Worm (Caenorhabditis elegans): ENCODE measurements around the gene C14B9.2.

The C14B9.2 gene

DNA sequence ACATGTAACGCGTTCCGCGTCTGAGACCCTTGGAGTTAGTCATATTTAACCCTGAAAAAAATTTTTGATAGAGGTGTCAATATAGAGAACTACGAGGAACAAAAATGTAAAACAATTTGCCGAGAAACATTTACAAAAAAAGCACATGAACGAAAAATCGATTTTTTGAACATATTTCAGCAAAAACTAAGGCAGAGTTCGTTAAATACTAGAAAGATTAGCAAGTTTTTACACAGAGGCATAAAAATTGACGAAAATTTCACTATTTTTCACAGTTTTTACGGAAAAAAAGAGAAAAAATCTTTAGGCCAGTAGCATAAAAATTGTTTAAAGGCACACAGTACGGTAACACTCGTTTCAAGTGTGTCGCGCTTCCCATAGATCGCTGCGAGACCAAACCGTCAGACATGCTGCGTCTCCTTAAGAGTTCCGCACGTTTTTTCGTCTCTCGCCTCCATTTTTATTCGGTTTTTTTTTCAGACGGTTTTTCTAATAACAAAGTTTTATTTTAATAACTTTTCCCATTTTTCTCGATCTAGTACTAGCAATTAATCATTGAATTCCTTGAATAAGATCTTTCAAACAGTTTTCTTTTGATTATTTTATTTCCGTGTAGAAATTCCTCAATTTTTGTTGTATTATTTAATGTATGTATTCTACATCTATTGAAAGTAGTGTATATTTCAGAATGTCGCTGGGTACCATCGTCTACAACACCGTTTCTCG, 3.1 kb upstream of the C14B9.2 start, which contains the start of the genes rpl-21 and C14B9.10:
TSS of gene rpl-21 (minus strand) at position 51 of the 726 bp plus-strand sequence.
TSS of gene C14B9.10 (plus strand) at position 676 of the 726 bp plus-strand sequence.
- TF ChIP-seq ceh-62 (tag; optimal IDR thresholded peaks at IDR 0.05) (no peak), lin-39 (tag; optimal IDR thresholded peaks at IDR 0.05) (no peak), nhr-6 (tag; optimal IDR thresholded peaks at IDR 0.05) (peak; percentile 77), daf-12 (tag; optimal IDR thresholded peaks at IDR 0.05) (no peak), dve-1 (tag; optimal IDR thresholded peaks at IDR 0.05; ENCODE audit: insufficient read depth) (peak; percentile 78), nhr-11 (tag; optimal IDR thresholded peaks at IDR 0.05) (peak; percentile 67), nhr-10 (tag; optimal IDR thresholded peaks at IDR 0.05) (no peak), ceh-28 (tag; optimal IDR thresholded peaks at IDR 0.05) (no peak), nhr-111 (GFP tag; optimal IDR thresholded peaks at IDR 0.05) (no peak), nhr-76 (tag; optimal IDR thresholded peaks at IDR 0.05) (no peak), nhr-77 (tag; optimal IDR thresholded peaks at IDR 0.05) (peak; percentile 38), R02D3.7 (tag; optimal IDR thresholded peaks at IDR 0.05) (no peak), ceh-44 (GFP tag; IDR thresholded peaks at IDR 0.05) (no peak), nhr-48 (tag; optimal IDR thresholded peaks at IDR 0.05) (peak; percentile 36), Y5F2A.4 (GFP tag; optimal IDR thresholded peaks at IDR 0.05) (no peak), unc-130 (GFP tag; optimal IDR thresholded peaks at IDR 0.05) (peak; percentile 84), fkh-10 (GFP tag; optimal IDR thresholded peaks at IDR 0.05) (no peak), jun-1 (tag; optimal IDR thresholded peaks at IDR 0.05) (no peak), zag-1 (tag; optimal IDR thresholded peaks at IDR 0.05) (peak; percentile 3), mes-2 (tag; optimal IDR thresholded peaks at IDR 0.05; ENCODE audit: poor library complexity, severe bottlenecking) (peak; percentile 91), zfp-3 (GFP tag; conservative IDR thresholded peaks at IDR 0.05) (no peak), dmd-6 (GFP tag; IDR thresholded peaks at IDR 0.05) (peak; percentile 37; the same call in 1 of the 2 replicates), hlh-11 (tag; optimal IDR thresholded peaks at IDR 0.05) (peak; percentile 70), skn-1 (tag; optimal IDR thresholded peaks at IDR 0.05) (no peak), nhr-237 (tag; optimal IDR thresholded peaks at IDR 0.05) (no peak), lin-38 (GFP tag; IDR thresholded peaks at IDR 0.05) (peak; percentile 75), lsy-2 (tag; optimal IDR thresholded peaks at IDR 0.05) (peak; percentile 95 to 99), T26A8.4 (GFP tag; IDR thresholded peaks at IDR 0.05) (peak; percentile 62; the same call in 1 of the 2 replicates), ZK337.2 (GFP tag; IDR thresholded peaks at IDR 0.05) (no peak), F49E8.2 (tag; optimal IDR thresholded peaks at IDR 0.05; ENCODE audit: borderline replicate concordance) (peak; percentile 77), hif-1 (tag; optimal IDR thresholded peaks at IDR 0.05) (peak in 1 of 2 experiments; percentile 38), F10B5.3 (tag; optimal IDR thresholded peaks at IDR 0.05) (no peak), ztf-7 (tag; optimal IDR thresholded peaks at IDR 0.05) (peak; percentile 24), tra-1 (GFP tag; IDR thresholded peaks at IDR 0.05) (no peak), T20F7.1 (GFP tag; optimal IDR thresholded peaks at IDR 0.05) (peak; percentile 79), mdl-1 (tag; optimal IDR thresholded peaks at IDR 0.05) (peak in 1 of 2 experiments; percentile 45), snpc-1.2 (GFP tag; IDR thresholded peaks at IDR 0.05) (peak; percentile 57; the same call in 1 of the 2 replicates), lim-7 (GFP tag; IDR thresholded peaks at IDR 0.05) (0 out of 2 replicates have a peak, but pooled peaks have one; percentile 30), ztf-11 (tag; optimal IDR thresholded peaks at IDR 0.05) (no peak), Y105C5A.15 (GFP tag; IDR thresholded peaks at IDR 0.05) (no peak), cey-2 (tag; optimal IDR thresholded peaks at IDR 0.05; ENCODE audit: borderline replicate concordance, insufficient read depth) (no peak), lin-15B (tag; optimal IDR thresholded peaks at IDR 0.05) (no peak), lin-13 (GFP tag; optimal IDR thresholded peaks at IDR 0.05) (peak; percentile 46), aha-1 (tag) (peak; percentile 96), nhr-102 (tag; optimal IDR thresholded peaks at IDR 0.05) (peak; percentile 55), mxl-2 (GFP tag; conservative IDR thresholded peaks at IDR 0.05) (no peak), pha-4 (GFP tag; IDR thresholded peaks at IDR 0.05) (no peak), pha-4 (tag; optimal IDR thresholded peaks at IDR 0.05) (peak; percentile 51), zip-2 (tag; optimal IDR thresholded peaks at IDR 0.05) (no peak), F44E2.7 (GFP tag; IDR thresholded peaks at IDR 0.05) (no peak), aly-2 (tag; optimal IDR thresholded peaks at IDR 0.05) (no peak)
